Worm (Caenorhabditis elegans): ENCODE results near the gene C12D12.1.

C12D12.1 gene

DNA sequence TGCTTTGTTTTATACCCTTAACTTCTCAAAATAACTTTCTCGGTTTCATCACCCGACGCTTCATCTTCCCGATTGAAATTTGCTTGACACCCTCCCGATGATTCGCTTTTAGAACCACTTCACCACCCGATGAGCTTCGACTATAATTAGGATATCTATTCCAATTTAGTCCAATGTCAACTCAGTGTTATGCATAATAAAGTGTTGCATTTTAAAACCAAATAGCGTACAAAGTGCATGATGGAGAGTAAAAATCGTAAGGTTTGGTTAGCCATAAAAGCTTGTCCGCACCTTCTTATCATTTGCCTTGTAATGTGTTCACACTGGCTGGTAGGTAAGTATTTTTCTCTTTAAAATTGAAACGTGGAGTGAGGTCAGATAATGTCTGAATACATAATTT lies at the start of gene C12D12.1:
Gene C12D12.1 (plus strand): TSS at position 301 of the 400 bp plus-strand sequence.
- no peak for TF ChIP-seq M03D4.4 (tag; optimal IDR thresholded peaks at IDR 0.05)
- no peak for TF ChIP-seq nhr-76 (tag; optimal IDR thresholded peaks at IDR 0.05)
- no peak for TF ChIP-seq flh-1 (GFP tag; optimal IDR thresholded peaks at IDR 0.05)
- no peak for TF ChIP-seq nhr-12 (tag; optimal IDR thresholded peaks at IDR 0.05)
- TF ChIP-seq zip-8 (tag; optimal IDR thresholded peaks at IDR 0.05) = no peak
- TF ChIP-seq bed-3 (GFP tag; optimal IDR thresholded peaks at IDR 0.05) = no peak
- TF ChIP-seq lin-32 (GFP tag; optimal IDR thresholded peaks at IDR 0.05) = no peak
- no peak for TF ChIP-seq nhr-237 (tag; optimal IDR thresholded peaks at IDR 0.05)
- TF ChIP-seq snpc-4 (tag; optimal IDR thresholded peaks at IDR 0.05) = no peak
- no peak for TF ChIP-seq ceh-83 (GFP tag; optimal IDR thresholded peaks at IDR 0.05)
- TF ChIP-seq elt-3 (tag; optimal IDR thresholded peaks at IDR 0.05) = no peak
- no peak for TF ChIP-seq cnd-1 (tag; optimal IDR thresholded peaks at IDR 0.05)
- TF ChIP-seq unc-39 (tag; optimal IDR thresholded peaks at IDR 0.05) = no peak
- TF ChIP-seq sptf-1 (tag; optimal IDR thresholded peaks at IDR 0.05) = no peak
- no peak for TF ChIP-seq unc-62 (GFP tag; optimal IDR thresholded peaks at IDR 0.05)

DNA sequence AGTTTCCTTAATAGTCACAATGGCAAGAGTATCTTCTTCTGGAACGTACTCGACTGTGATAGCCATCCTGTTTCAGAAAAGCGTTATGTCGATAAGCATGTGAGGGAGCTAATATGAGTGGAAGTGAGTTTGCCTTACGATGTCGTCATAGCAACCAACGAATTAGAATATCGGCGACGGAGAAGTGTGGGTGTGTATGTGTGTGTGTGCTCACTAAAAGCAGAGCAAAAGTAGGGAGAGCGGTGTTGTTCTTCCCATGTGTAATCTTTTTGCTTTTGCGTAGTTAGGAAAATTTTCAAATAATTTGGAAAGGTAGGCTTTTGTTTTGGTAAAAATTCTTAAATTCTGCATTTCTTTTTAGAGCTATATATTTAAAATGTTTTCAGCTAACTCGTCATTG lies 47.9 kb upstream of the C12D12.1 start, which contains the start of gene ZK813.5:
Gene ZK813.5 (minus strand): TSS at position 101 of the 400 bp plus-strand sequence.
- TF ChIP-seq cnd-1 (tag; optimal IDR thresholded peaks at IDR 0.05) (no peak), pha-4 (tag; optimal IDR thresholded peaks at IDR 0.05) (no peak), ces-1 (GFP tag; optimal IDR thresholded peaks at IDR 0.05) (no peak), sem-2 (GFP tag; optimal IDR thresholded peaks at IDR 0.05) (no peak), lin-32 (GFP tag; optimal IDR thresholded peaks at IDR 0.05) (no peak), sptf-1 (tag; optimal IDR thresholded peaks at IDR 0.05) (no peak), elt-1 (tag; optimal IDR thresholded peaks at IDR 0.05; ENCODE audit: borderline replicate concordance, insufficient read depth) (no peak), zip-8 (tag; optimal IDR thresholded peaks at IDR 0.05) (no peak), tbx-8 (GFP tag; optimal IDR thresholded peaks at IDR 0.05) (no peak), lin-13 (tag; optimal IDR thresholded peaks at IDR 0.05) (no peak), mep-1 (tag; optimal IDR thresholded peaks at IDR 0.05) (no peak), nhr-12 (tag; optimal IDR thresholded peaks at IDR 0.05) (no peak), ceh-43 (GFP tag; optimal IDR thresholded peaks at IDR 0.05) (no peak), nhr-237 (tag; optimal IDR thresholded peaks at IDR 0.05) (no peak), M03D4.4 (tag; optimal IDR thresholded peaks at IDR 0.05) (no peak), unc-120 (tag; optimal IDR thresholded peaks at IDR 0.05; ENCODE audit: poor library complexity, severe bottlenecking) (no peak), flh-1 (GFP tag; optimal IDR thresholded peaks at IDR 0.05) (no peak), elt-3 (tag; optimal IDR thresholded peaks at IDR 0.05) (no peak), mls-2 (tag; optimal IDR thresholded peaks at IDR 0.05) (no peak), ham-2 (GFP tag; optimal IDR thresholded peaks at IDR 0.05) (no peak)

DNA sequence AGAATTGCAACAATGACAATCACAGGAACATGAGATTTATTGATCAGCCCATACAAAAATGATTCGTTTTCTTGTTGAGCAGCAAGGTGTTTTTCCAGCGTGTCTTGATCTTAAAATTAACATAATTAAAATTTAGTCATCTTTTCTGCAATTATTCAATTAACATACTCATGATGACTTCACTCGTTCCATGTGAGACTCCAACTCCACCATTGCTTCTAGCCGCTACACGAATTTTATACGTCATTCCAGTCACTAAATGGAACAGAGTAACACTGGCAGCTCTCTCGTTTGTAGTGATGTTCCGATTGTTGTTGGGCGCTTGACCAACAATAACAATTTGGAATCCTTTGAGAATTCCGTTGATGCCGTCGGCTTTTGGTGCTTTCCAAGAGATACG lies 45.2 kb upstream of the C12D12.1 start:
- TF ChIP-seq unc-39 (tag; optimal IDR thresholded peaks at IDR 0.05) = no peak

DNA sequence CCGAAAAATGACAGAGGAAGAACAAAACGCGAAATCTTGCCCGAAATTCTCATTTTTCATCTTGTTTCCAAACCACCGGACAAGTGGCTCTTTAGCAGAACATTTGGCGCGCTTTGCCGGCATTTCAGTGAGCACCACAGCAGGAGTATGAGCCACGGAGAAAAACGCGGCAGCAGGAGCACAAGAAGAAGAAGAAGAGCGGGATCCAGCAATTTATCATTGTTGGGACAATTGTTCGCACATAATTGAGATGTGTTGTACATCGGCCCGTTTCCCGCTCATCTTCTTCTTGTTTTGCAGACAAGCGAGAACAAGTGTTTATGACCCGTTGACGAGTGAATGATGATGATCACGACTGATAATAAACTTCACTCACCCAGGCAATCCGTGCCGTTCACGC lies 43.5 kb upstream of the C12D12.1 start:
- TF ChIP-seq bed-3 (GFP tag; optimal IDR thresholded peaks at IDR 0.05) (no peak), sptf-1 (tag; optimal IDR thresholded peaks at IDR 0.05) (no peak), elt-3 (tag; optimal IDR thresholded peaks at IDR 0.05) (no peak), ces-1 (GFP tag; optimal IDR thresholded peaks at IDR 0.05) (no peak), M03D4.4 (tag; optimal IDR thresholded peaks at IDR 0.05) (no peak), hlh-1 (tag; optimal IDR thresholded peaks at IDR 0.05) (peak; percentile 73), unc-120 (tag; optimal IDR thresholded peaks at IDR 0.05; ENCODE audit: poor library complexity, severe bottlenecking) (peak; percentile 62), mab-5 (tag; optimal IDR thresholded peaks at IDR 0.05) (peak; percentile 62), drap-1 (GFP tag; optimal IDR thresholded peaks at IDR 0.05) (no peak), unc-62 (GFP tag; optimal IDR thresholded peaks at IDR 0.05) (peak; percentile 90), ham-2 (GFP tag; optimal IDR thresholded peaks at IDR 0.05) (no peak), elt-1 (tag; optimal IDR thresholded peaks at IDR 0.05; ENCODE audit: borderline replicate concordance, insufficient read depth) (no peak), nhr-28 (tag; optimal IDR thresholded peaks at IDR 0.05) (no peak), ceh-43 (GFP tag; optimal IDR thresholded peaks at IDR 0.05) (peak; percentile 11)

DNA sequence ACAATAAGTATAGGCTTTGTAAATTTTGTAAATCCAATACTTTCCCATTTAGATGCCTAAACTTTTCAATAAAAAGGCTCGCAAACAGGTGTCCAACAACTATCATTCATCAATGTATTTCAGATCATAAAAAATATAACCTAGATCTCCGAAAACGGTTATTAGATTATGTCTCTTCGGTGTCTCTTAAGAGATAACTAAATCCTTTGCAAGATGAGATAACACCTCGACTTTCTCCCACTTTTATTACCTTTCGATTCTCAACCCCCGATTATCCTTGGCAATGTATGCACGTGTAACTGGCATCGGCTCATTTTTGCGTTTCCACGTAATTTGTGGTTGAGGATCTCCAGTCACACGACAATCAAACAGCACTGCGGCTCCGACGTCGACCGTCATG lies 37.0 kb upstream of the C12D12.1 start:
- TF ChIP-seq elt-1 (tag; optimal IDR thresholded peaks at IDR 0.05; ENCODE audit: borderline replicate concordance, insufficient read depth) (peak; percentile 96), unc-120 (tag; optimal IDR thresholded peaks at IDR 0.05; ENCODE audit: poor library complexity, severe bottlenecking) (no peak)

Data from whole organism, mixed stage, embryonic.